Worm (Caenorhabditis elegans) whole organism, young adult: ENCODE data around the gene csn-3.

Experiments used
- B0019.2 ChIP-seq: fragments of 200-800 bp; sonication (Bioruptor generic); conservative IDR thresholded peaks from 2 replicates; pipeline ENCODE4 v1.3.6; 2022; ENCODE audit warnings: missing genetic modification reagents, missing genetic modification characterization, missing compliant biosample characterization
- B0336.3 ChIP-seq: fragments of 200-800 bp; sonication (Bioruptor generic); IDR thresholded peaks from 2 replicates; pipeline ENCODE4 v1.3.6; 2022; ENCODE audit warnings: missing genetic modification characterization, missing compliant biosample characterization
- D2030.7 ChIP-seq: fragments of 200-800 bp; sonication (Bioruptor generic); IDR thresholded peaks from 2 replicates; pipeline ENCODE4 v1.3.6; 2022; ENCODE audit warnings: missing genetic modification reagents, missing genetic modification characterization, missing compliant biosample characterization
- F10E7.11 ChIP-seq: sonication (generic microtip); optimal IDR thresholded peaks from 2 replicates; lab custom pipeline; 2017; ENCODE audit warnings: mild to moderate bottlenecking, missing genetic modification characterization, moderate library complexity, missing compliant biosample characterization
- F39B2.1 ChIP-seq: fragments of 200-800 bp; sonication (Bioruptor generic); IDR thresholded peaks from 2 replicates; pipeline ENCODE4 v1.3.6; 2022; ENCODE audit warnings: missing genetic modification reagents, missing genetic modification characterization, missing compliant biosample characterization
- F52B5.7 ChIP-seq: sonication (generic microtip); optimal IDR thresholded peaks from 2 replicates; lab custom pipeline; 2016; ENCODE audit warnings: mild to moderate bottlenecking, missing genetic modification characterization, missing compliant biosample characterization
- F57C9.4 ChIP-seq: sonication (generic microtip); optimal IDR thresholded peaks from 2 replicates; lab custom pipeline; 2017; ENCODE audit warnings: mild to moderate bottlenecking, missing genetic modification characterization, missing compliant biosample characterization
- K12H6.12 ChIP-seq: fragments of 200-800 bp; sonication (Bioruptor generic); optimal IDR thresholded peaks from 2 replicates; lab custom pipeline; 2018; ENCODE audit warnings: mild to moderate bottlenecking, missing genetic modification characterization, missing compliant biosample characterization
- Y53G8AR.9 ChIP-seq: fragments of 200-800 bp; sonication (Bioruptor generic); conservative IDR thresholded peaks from 2 replicates; pipeline ENCODE4 v1.3.6; 2022; ENCODE audit warnings: missing genetic modification reagents, missing genetic modification characterization, missing compliant biosample characterization
- Y56A3A.18 ChIP-seq: fragments of 200-800 bp; sonication (Bioruptor generic); IDR thresholded peaks from 2 replicates; pipeline ENCODE4 v1.3.6; 2022; ENCODE audit warnings: missing genetic modification reagents, missing genetic modification characterization, missing compliant biosample characterization
- Y79H2A.3 ChIP-seq: fragments of 200-800 bp; sonication (Bioruptor generic); conservative IDR thresholded peaks from 2 replicates; pipeline ENCODE4 v1.3.6; 2022; ENCODE audit warnings: missing genetic modification reagents, missing genetic modification characterization, missing compliant biosample characterization
- ama-1 ChIP-seq, 3 experiments: fragments of 150-350 bp in 1 of 3; sonication (generic microtip) in 2 of 3; optimal IDR thresholded peaks; 2 replicates each; lab custom pipeline; 2014 to 2018; ENCODE audit warnings: missing biosample characterization in 2 of 3, missing genetic modification characterization in 2 of 3, missing genetic modification reagents in 2 of 3
- aptf-2 ChIP-seq: fragments of 200-800 bp; sonication (Bioruptor generic); conservative IDR thresholded peaks from 2 replicates; pipeline ENCODE4 v1.3.6; 2022; ENCODE audit warnings: missing genetic modification reagents, missing genetic modification characterization, missing compliant biosample characterization
- aptf-3 ChIP-seq: fragments of 200-800 bp; sonication (Bioruptor generic); IDR thresholded peaks from 2 replicates; pipeline ENCODE4 v1.3.6; 2022; ENCODE audit warnings: missing genetic modification characterization, missing compliant biosample characterization
- attf-5 ChIP-seq: fragments of 200-800 bp; sonication (Bioruptor generic); optimal IDR thresholded peaks from 2 replicates; lab custom pipeline; 2018; ENCODE audit warnings: mild to moderate bottlenecking, missing genetic modification characterization, missing compliant biosample characterization
- attf-6 ChIP-seq: fragments of 200-800 bp; sonication (Bioruptor generic); IDR thresholded peaks from 2 replicates; pipeline ENCODE4 v1.3.6; 2022; ENCODE audit warnings: missing genetic modification reagents, missing genetic modification characterization, missing compliant biosample characterization
- bed-2 ChIP-seq: fragments of 200-800 bp; sonication (Bioruptor generic); IDR thresholded peaks from 2 replicates; pipeline ENCODE4 v1.3.6; 2022; ENCODE audit warnings: missing genetic modification reagents, missing genetic modification characterization, missing compliant biosample characterization
- ceh-100 ChIP-seq: fragments of 200-800 bp; sonication (Bioruptor generic); IDR thresholded peaks from 2 replicates; pipeline ENCODE4 v1.3.6; 2022; ENCODE audit warnings: missing genetic modification reagents, missing genetic modification characterization, missing compliant biosample characterization
- ceh-40 ChIP-seq: fragments of 200-800 bp; sonication (Bioruptor generic); IDR thresholded peaks from 2 replicates; pipeline ENCODE4 v1.3.6; 2022; ENCODE audit warnings: missing genetic modification characterization, missing compliant biosample characterization
- ceh-79 ChIP-seq: sonication (generic microtip); optimal IDR thresholded peaks from 2 replicates; lab custom pipeline; 2017; ENCODE audit warnings: mild to moderate bottlenecking, missing genetic modification characterization, missing compliant biosample characterization
- die-1 ChIP-seq: sonication (generic microtip); optimal IDR thresholded peaks from 2 replicates; lab custom pipeline; 2016; ENCODE audit warnings: missing genotype, mild to moderate bottlenecking, missing genetic modification characterization, missing compliant biosample characterization
- dpff-1 ChIP-seq: sonication (generic microtip); optimal IDR thresholded peaks from 2 replicates; lab custom pipeline; 2017; ENCODE audit warnings: mild to moderate bottlenecking, missing genetic modification characterization, missing compliant biosample characterization
- egl-18 ChIP-seq: fragments of 200-800 bp; sonication (Bioruptor generic); IDR thresholded peaks from 2 replicates; pipeline ENCODE4 v1.3.6; 2022; ENCODE audit warnings: missing genetic modification reagents, missing genetic modification characterization, missing compliant biosample characterization
- egl-44 ChIP-seq: fragments of 200-800 bp; sonication (Bioruptor generic); IDR thresholded peaks from 2 replicates; pipeline ENCODE4 v1.3.6; 2022; ENCODE audit warnings: missing genetic modification reagents, missing genetic modification characterization, missing compliant biosample characterization
- hmg-1.2 ChIP-seq: fragments of 200-800 bp; sonication (Bioruptor generic); IDR thresholded peaks from 2 replicates; pipeline ENCODE4 v1.3.6; 2022; ENCODE audit warnings: missing genetic modification reagents, missing genetic modification characterization, missing compliant biosample characterization
- hmg-20 ChIP-seq: fragments of 200-800 bp; sonication (Bioruptor generic); IDR thresholded peaks from 2 replicates; pipeline ENCODE4 v1.3.6; 2022; ENCODE audit warnings: missing genetic modification reagents, missing genetic modification characterization, missing compliant biosample characterization
- lin-40 ChIP-seq: sonication (generic microtip); optimal IDR thresholded peaks from 2 replicates; lab custom pipeline; 2016; ENCODE audit warnings: missing genetic modification characterization, mild to moderate bottlenecking, missing compliant biosample characterization, missing genotype, missing genetic modification reagents
- madf-6 ChIP-seq: fragments of 200-800 bp; sonication (Bioruptor generic); IDR thresholded peaks from 2 replicates; pipeline ENCODE4 v1.3.6; 2022; ENCODE audit warnings: missing genetic modification reagents, missing genetic modification characterization, missing compliant biosample characterization
- madf-8 ChIP-seq: fragments of 200-800 bp; sonication (Bioruptor generic); conservative IDR thresholded peaks from 2 replicates; pipeline ENCODE4 v1.3.6; 2022; ENCODE audit warnings: missing genetic modification reagents, missing genetic modification characterization, missing compliant biosample characterization
- mel-28 ChIP-seq: sonication (generic microtip); optimal IDR thresholded peaks from 2 replicates; lab custom pipeline; 2016; ENCODE audit warnings: borderline replicate concordance, mild to moderate bottlenecking, missing genetic modification characterization, missing compliant biosample characterization
- nhr-27 ChIP-seq: fragments of 200-800 bp; sonication (Bioruptor generic); optimal IDR thresholded peaks from 2 replicates; lab custom pipeline; 2018; ENCODE audit warnings: mild to moderate bottlenecking, missing genetic modification characterization, moderate library complexity, missing compliant biosample characterization
- nhr-80 ChIP-seq: sonication (generic microtip); optimal IDR thresholded peaks from 2 replicates; lab custom pipeline; 2016; ENCODE audit warnings: missing genetic modification characterization, missing compliant biosample characterization
- pha-4 ChIP-seq: fragments of 150-350 bp; sonication (generic microtip); optimal IDR thresholded peaks from 2 replicates; lab custom pipeline; 2014; ENCODE audit warnings: missing biosample characterization, missing genetic modification reagents, missing genetic modification characterization
- repo-1 ChIP-seq: sonication (generic microtip); optimal IDR thresholded peaks from 2 replicates; lab custom pipeline; 2017; ENCODE audit warnings: mild to moderate bottlenecking, missing genetic modification characterization, missing compliant biosample characterization
- rpc-1 ChIP-seq, 2 experiments: fragments of 150-350 bp in 1 of 2; sonication (generic microtip) in 1 of 2; optimal IDR thresholded peaks; 2 replicates each; lab custom pipeline; 2014 to 2018; ENCODE audit warnings: missing biosample characterization in 1 of 2, missing genetic modification characterization in 1 of 2, missing genetic modification reagents in 1 of 2, missing genotype in 1 of 2
- sdz-38 ChIP-seq: sonication (generic microtip); optimal IDR thresholded peaks from 2 replicates; lab custom pipeline; 2016; ENCODE audit warnings: missing genotype, missing genetic modification characterization, missing compliant biosample characterization
- snpc-4 ChIP-seq, 5 experiments: fragments of 150-350 bp in 1 of 5; sonication (generic microtip) in 4 of 5; optimal IDR thresholded peaks; 2 replicates each; lab custom pipeline; 2014 to 2018; ENCODE audit warnings: missing genetic modification characterization in 5 of 5, missing biosample characterization in 3 of 5, antibody characterized with exemption in 2 of 5, mild to moderate bottlenecking in 2 of 5, missing compliant biosample characterization in 2 of 5, missing genotype in 2 of 5, moderate library complexity in 2 of 5, missing genetic modification reagents in 1 of 5
- tbp1 ChIP-seq: fragments of 200-800 bp; sonication (Bioruptor generic); optimal IDR thresholded peaks from 2 replicates; lab custom pipeline; 2018; ENCODE audit warnings: mild to moderate bottlenecking, missing genetic modification characterization, missing compliant biosample characterization
- ztf-26 ChIP-seq: sonication (generic microtip); optimal IDR thresholded peaks from 2 replicates; lab custom pipeline; 2017; ENCODE audit warnings: missing genetic modification characterization, missing compliant biosample characterization
- ztf-6 ChIP-seq: fragments of 200-800 bp; sonication (Bioruptor generic); IDR thresholded peaks from 2 replicates; pipeline ENCODE4 v1.3.6; 2022; ENCODE audit warnings: missing genetic modification reagents, missing genetic modification characterization, missing compliant biosample characterization

The csn-3 gene

DNA sequence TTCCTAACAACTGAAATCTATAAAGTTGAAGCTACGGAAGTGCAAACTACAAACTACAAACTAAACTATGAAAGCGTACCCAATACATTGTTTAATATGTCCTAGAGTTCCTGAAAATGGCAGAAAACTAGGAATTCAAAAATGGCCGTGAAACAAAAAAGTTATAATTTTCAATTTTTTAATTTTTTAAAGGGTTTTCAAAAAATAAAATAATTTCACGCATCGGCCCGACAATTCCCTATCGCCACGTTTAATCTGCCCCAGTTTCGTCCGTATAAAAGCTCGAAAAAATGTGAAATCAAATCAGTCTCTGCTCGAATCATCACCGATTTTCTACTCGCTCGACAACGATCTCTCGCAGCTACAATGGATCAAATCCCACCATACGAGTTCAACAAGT, 35.9 kb upstream of the csn-3 start, which contains the start of gene Y38C1AA.7:
Gene Y38C1AA.7 (plus strand): TSS at position 301 of the 400 bp plus-strand sequence.
- TF ChIP-seq repo-1 (tag; lab: Kevin White, UChicago) = no peak
- TF ChIP-seq hmg-1.2 (GFP tag; lab: Robert Waterston, UW) = no peak
- TF ChIP-seq ztf-6 (GFP tag; lab: Robert Waterston, UW) = no peak
- no peak for TF ChIP-seq D2030.7
- no peak for TF ChIP-seq aptf-3 (GFP tag; lab: Robert Waterston, UW)
- no peak for TF ChIP-seq egl-44 (GFP tag; lab: Robert Waterston, UW)
- TF ChIP-seq ceh-100 (GFP tag; lab: Robert Waterston, UW) = no peak
- no peak for TF ChIP-seq ceh-40 (GFP tag; lab: Robert Waterston, UW)
- no peak for TF ChIP-seq K12H6.12 (tag; lab: Kevin White, UChicago)
- no peak for TF ChIP-seq F57C9.4 (tag; lab: Kevin White, UChicago)
- TF ChIP-seq sdz-38 (tag; lab: Kevin White, UChicago) = no peak
- TF ChIP-seq snpc-4 (GFP tag; optimal IDR thresholded peaks at IDR 0.05; lab: Kevin White, UChicago) = no peak
- TF ChIP-seq snpc-4 (tag; optimal IDR thresholded peaks at IDR 0.05; lab: Kevin White, UChicago) = no peak
- no peak for TF ChIP-seq Y53G8AR.9 (GFP tag; lab: Robert Waterston, UW)

DNA sequence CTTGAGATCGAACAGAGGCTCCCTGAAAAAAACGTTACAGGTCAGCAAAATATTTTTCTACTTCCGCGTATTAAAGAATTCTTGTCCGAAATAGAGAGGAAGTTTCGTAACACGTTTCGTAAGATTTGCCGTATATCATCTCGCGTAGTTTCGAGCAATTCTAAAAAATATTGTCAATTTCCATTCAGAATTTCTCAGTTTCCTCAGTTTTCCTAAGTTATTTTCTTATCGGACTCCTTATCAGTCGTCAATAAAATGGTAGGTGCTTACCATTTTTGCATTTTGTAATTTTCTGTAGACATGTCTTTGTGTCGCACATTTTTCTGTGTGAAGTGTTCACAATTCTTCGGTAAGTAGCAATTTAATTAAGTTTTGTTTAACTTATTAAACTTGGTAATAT, 34.7 kb upstream of the csn-3 start, which contains the start of gene Y38C1AA.19:
Gene Y38C1AA.19 (plus strand): TSS at position 301 of the 400 bp plus-strand sequence.
- no peak for TF ChIP-seq Y79H2A.3
- no peak for TF ChIP-seq ceh-40 (GFP tag; lab: Robert Waterston, UW)
- no peak for TF ChIP-seq Y56A3A.18 (GFP tag; lab: Robert Waterston, UW)
- no peak for TF ChIP-seq lin-40 (tag; lab: Kevin White, UChicago)
- TF ChIP-seq F39B2.1 (GFP tag; lab: Robert Waterston, UW) = no peak
- TF ChIP-seq ama-1 (optimal IDR thresholded peaks at IDR 0.05; lab: Kevin White, UChicago) = no peak
- TF ChIP-seq ama-1 (GFP tag; optimal IDR thresholded peaks at IDR 0.05; lab: Kevin White, UChicago) = no peak
- no peak for TF ChIP-seq ztf-26 (tag; lab: Kevin White, UChicago)
- no peak for TF ChIP-seq attf-5 (GFP tag; lab: Kevin White, UChicago)
- TF ChIP-seq ceh-79 = no peak
- TF ChIP-seq pha-4 = no peak
- no peak for TF ChIP-seq D2030.7
- TF ChIP-seq attf-6 (GFP tag; lab: Robert Waterston, UW) = no peak
- no peak for TF ChIP-seq nhr-27 (tag; lab: Kevin White, UChicago)
- no peak for TF ChIP-seq mel-28 (tag; lab: Kevin White, UChicago)
- no peak for TF ChIP-seq aptf-2 (GFP tag; lab: Robert Waterston, UW)

ce11 chrIV:162530-162929, 32.0 kb upstream of the csn-3 start, which contains the start of gene Y38C1AA.6:
TSS of gene Y38C1AA.6 (plus strand) at chrIV:162830.
- TF ChIP-seq Y56A3A.18 (GFP tag; lab: Robert Waterston, UW) = no peak
- TF ChIP-seq B0336.3 (GFP tag; lab: Robert Waterston, UW) = no peak
- no peak for TF ChIP-seq Y53G8AR.9 (GFP tag; lab: Robert Waterston, UW)
- TF ChIP-seq F52B5.7 (tag; lab: Kevin White, UChicago) = no peak
- TF ChIP-seq bed-2 (GFP tag; lab: Robert Waterston, UW) = no peak
- TF ChIP-seq tbp1 = no peak
- no peak for TF ChIP-seq dpff-1 (tag; lab: Kevin White, UChicago)
- no peak for TF ChIP-seq aptf-2 (GFP tag; lab: Robert Waterston, UW)
- no peak for TF ChIP-seq nhr-80 (tag; lab: Kevin White, UChicago)
- no peak for TF ChIP-seq egl-18 (GFP tag; lab: Robert Waterston, UW)
- no peak for TF ChIP-seq nhr-27 (tag; lab: Kevin White, UChicago)
- no peak for TF ChIP-seq F10E7.11 (tag; lab: Kevin White, UChicago)
- TF ChIP-seq hmg-20 (GFP tag; lab: Robert Waterston, UW) = no peak
- no peak for TF ChIP-seq rpc-1 (optimal IDR thresholded peaks at IDR 0.05; lab: Kevin White, UChicago)
- no peak for TF ChIP-seq rpc-1 (tag; optimal IDR thresholded peaks at IDR 0.05; lab: Kevin White, UChicago)
- no peak for TF ChIP-seq madf-6 (GFP tag; lab: Robert Waterston, UW)
- TF ChIP-seq madf-8 = no peak
- no peak for TF ChIP-seq B0019.2 (GFP tag; lab: Robert Waterston, UW)
- TF ChIP-seq die-1 = no peak
